Worm (Caenorhabditis elegans): ENCODE measurements around the gene Y43F8C.7.

ce11 chrV:19605415-19605814 is 38.4 kb downstream of the Y43F8C.7 start:
- no peak for TF ChIP-seq cog-1 (tag; optimal IDR thresholded peaks at IDR 0.05)
- TF ChIP-seq flt-1 (GFP tag; IDR thresholded peaks at IDR 0.05) = no peak

All from whole organism, midembryonic.